Worm (Caenorhabditis elegans) whole organism, early embryonic: Measurements from ENCODE around the gene ptpn-22.

Source experiments
- F13C5.2 ChIP-seq: sonication (generic microtip); optimal IDR thresholded peaks from 2 replicates; lab custom pipeline; 2017; ENCODE audit warnings: mild to moderate bottlenecking, missing genetic modification characterization, inconsistent platforms, missing compliant biosample characterization
- aly-1 ChIP-seq: sonication (generic microtip); optimal IDR thresholded peaks from 2 replicates; lab custom pipeline; 2016; ENCODE audit warnings: missing genetic modification characterization, missing compliant biosample characterization
- ama-1 ChIP-seq: fragments of 150-350 bp; optimal IDR thresholded peaks from 2 replicates; lab custom pipeline; 2014
- ceh-36 ChIP-seq: sonication (generic microtip); optimal IDR thresholded peaks from 2 replicates; lab custom pipeline; 2016; ENCODE audit warnings: missing genetic modification characterization, inconsistent platforms, missing compliant biosample characterization
- ets-7 ChIP-seq: sonication (generic microtip); optimal IDR thresholded peaks from 2 replicates; lab custom pipeline; 2016; ENCODE audit warnings: missing genotype, missing genetic modification characterization, missing compliant biosample characterization
- flt-1 ChIP-seq: fragments of 200-800 bp; sonication (Bioruptor generic); IDR thresholded peaks from 2 replicates; pipeline ENCODE4 v1.3.6; 2022; ENCODE audit warnings: missing genetic modification characterization, missing compliant biosample characterization
- hmbx-1 ChIP-seq: sonication (generic microtip); optimal IDR thresholded peaks from 2 replicates; lab custom pipeline; 2016; ENCODE audit warnings: mild to moderate bottlenecking, missing genetic modification characterization, missing compliant biosample characterization
- hmg-4 ChIP-seq: fragments of 200-800 bp; sonication (Bioruptor generic); optimal IDR thresholded peaks from 2 replicates; lab custom pipeline; 2018; ENCODE audit warnings: mild to moderate bottlenecking, missing genetic modification characterization, missing compliant biosample characterization
- pes-1 ChIP-seq: fragments of 200-800 bp; sonication (Bioruptor generic); IDR thresholded peaks from 2 replicates; pipeline ENCODE4 v1.3.6; 2022; ENCODE audit warnings: missing genetic modification reagents, missing genetic modification characterization, missing compliant biosample characterization
- sea-1 ChIP-seq: fragments of 200-800 bp; sonication (Bioruptor generic); conservative IDR thresholded peaks from 2 replicates; pipeline ENCODE4 v1.3.6; 2022; ENCODE audit warnings: missing genetic modification characterization, missing compliant biosample characterization
- tbx-11 ChIP-seq: fragments of 200-800 bp; sonication (Bioruptor generic); IDR thresholded peaks from 2 replicates; pipeline ENCODE4 v1.3.6; 2022; ENCODE audit warnings: missing genetic modification characterization, missing compliant biosample characterization
- tbx-37 ChIP-seq: fragments of 200-800 bp; sonication (Bioruptor generic); conservative IDR thresholded peaks from 2 replicates; pipeline ENCODE4 v1.3.6; 2022; ENCODE audit warnings: missing genetic modification reagents, missing genetic modification characterization, missing compliant biosample characterization

- no peak for TF ChIP-seq hmg-4 (GFP tag; lab: Kevin White, UChicago)
- no peak for TF ChIP-seq pes-1 (GFP tag; lab: Robert Waterston, UW)
- no peak for TF ChIP-seq tbx-11 (GFP tag; lab: Robert Waterston, UW)
- no peak for TF ChIP-seq flt-1 (GFP tag; lab: Robert Waterston, UW)
- no peak for TF ChIP-seq ama-1 (lab: Kevin White, UChicago)
- no peak for TF ChIP-seq sea-1 (GFP tag; lab: Robert Waterston, UW)
- no peak for TF ChIP-seq aly-1 (tag; lab: Kevin White, UChicago)
- TF ChIP-seq hmbx-1 (tag; lab: Kevin White, UChicago) = no peak
- no peak for TF ChIP-seq tbx-37 (GFP tag; lab: Robert Waterston, UW)
- TF ChIP-seq ets-7 (tag; lab: Kevin White, UChicago) = no peak
- no peak for TF ChIP-seq ceh-36 (tag; lab: Kevin White, UChicago)
- TF ChIP-seq F13C5.2 (tag; lab: Kevin White, UChicago) = no peak
Observed at ce11 chrIV:1753481-1753880, 13.4 kb upstream of the ptpn-22 start, which contains the start of gene Y41D4A.3.
